3 fruit fly cellular contexts compared by ENCODE assay signal in the genomic region with DNA sequence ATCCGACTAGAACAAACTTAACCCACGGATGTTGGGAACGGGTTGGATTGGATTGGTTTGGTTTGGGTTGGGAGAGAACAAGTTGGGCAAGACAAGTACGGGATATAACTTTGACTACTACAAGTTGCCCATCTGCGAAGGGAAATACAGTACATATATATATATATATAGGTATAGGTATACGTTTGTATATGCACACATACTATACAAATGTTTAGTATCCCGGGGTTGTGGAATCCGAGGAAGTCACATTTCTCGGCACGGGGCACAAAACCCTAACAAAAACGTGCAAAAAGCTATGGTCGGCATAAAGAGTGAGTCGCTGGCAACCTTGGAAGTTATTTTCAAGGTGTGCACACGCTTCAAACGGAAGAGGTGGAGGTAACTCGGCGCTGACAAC.
TF ChIP-seq lines count a peak whose summit lies in the region.

No protein-coding gene starts in this region.

- TF ChIP-seq CTCF in whole organism, embryonic (GFP tag; optimal IDR thresholded peaks at IDR 0.05; lab: Kevin White, UChicago) = no peak

TF ChIP-seq in whole organism, embryonic, 481 proteins besides CTCF, POLR2A, EP300 and RAD21:
- TF ChIP-seq sd (tag; optimal IDR thresholded peaks at IDR 0.05; lab: Kevin White, UChicago) (peak; percentile 44), rib (GFP tag; IDR thresholded peaks at IDR 0.05; lab: Robert Waterston, UW) (peak; percentile 57; the same call in 1 of the 2 replicates), CG10209 (GFP tag; optimal IDR thresholded peaks at IDR 0.05; lab: Kevin White, UChicago) (peak; percentile 9), Hmr (GFP tag; optimal IDR thresholded peaks at IDR 0.05; lab: Kevin White, UChicago) (peak; percentile 20), CG16863 (GFP tag; optimal IDR thresholded peaks at IDR 0.05; lab: Kevin White, UChicago) (no peak), CG13894 (tag; optimal IDR thresholded peaks at IDR 0.05; lab: Kevin White, UChicago) (peak; percentile 95), CG4360 (GFP tag; IDR thresholded peaks at IDR 0.05; lab: Robert Waterston, UW) (no peak), CrebB (tag; optimal IDR thresholded peaks at IDR 0.05; lab: Kevin White, UChicago) (no peak), CG12769 (tag; optimal IDR thresholded peaks at IDR 0.05; lab: Kevin White, UChicago) (peak; percentile 6), chinmo (GFP tag; IDR thresholded peaks at IDR 0.05; lab: Robert Waterston, UW; ENCODE audit: partially characterized antibody) (peak; percentile 78; the same call in 1 of the 4 replicates), ftz-f1 (GFP tag; optimal IDR thresholded peaks at IDR 0.05; lab: Kevin White, UChicago) (peak; percentile 7), pho (GFP tag; optimal IDR thresholded peaks at IDR 0.05; lab: Kevin White, UChicago) (no peak), CG8290 (GFP tag; optimal IDR thresholded peaks at IDR 0.05; lab: Kevin White, UChicago) (no peak), CG8290 (tag; optimal IDR thresholded peaks at IDR 0.05; lab: Kevin White, UChicago) (no peak), fru (optimal IDR thresholded peaks at IDR 0.05; lab: Kevin White, UChicago) (no peak), lab (GFP tag; optimal IDR thresholded peaks at IDR 0.05; lab: Kevin White, UChicago) (no peak), Med (GFP tag; lab: Kevin White, UChicago) (peak; percentile 43), CG2712 (tag; optimal IDR thresholded peaks at IDR 0.05; lab: Kevin White, UChicago) (no peak), cwo (GFP tag; optimal IDR thresholded peaks at IDR 0.05; lab: Kevin White, UChicago) (peak; percentile 33), Ssrp (tag; optimal IDR thresholded peaks at IDR 0.05; lab: Kevin White, UChicago) (no peak)
TF ChIP-seq in whole organism, embryonic: peak in this region for 10.

TF ChIP-seq in whole organism, prepupa, 60 proteins besides CTCF, POLR2A, EP300 and RAD21:
- TF ChIP-seq Hr4 (GFP tag; optimal IDR thresholded peaks at IDR 0.05; lab: Kevin White, UChicago) (no peak), Eip78C (GFP tag; lab: Kevin White, UChicago) (peak; percentile 29), ss (GFP tag; optimal IDR thresholded peaks at IDR 0.05; lab: Kevin White, UChicago) (peak in 1 of 2 experiments; percentile 18), CG16779 (tag; optimal IDR thresholded peaks at IDR 0.05; lab: Kevin White, UChicago) (no peak)

TF ChIP-seq in whole organism, pupa, 21 proteins besides CTCF, POLR2A, EP300 and RAD21:
- TF ChIP-seq CG13204 (GFP tag; optimal IDR thresholded peaks at IDR 0.05; lab: Kevin White, UChicago) (peak; percentile 4), CG15710 (tag; optimal IDR thresholded peaks at IDR 0.05; lab: Kevin White, UChicago) (no peak), CG32121 (GFP tag; IDR thresholded peaks at IDR 0.05; lab: Robert Waterston, UW) (no peak), CG8301 (tag; optimal IDR thresholded peaks at IDR 0.05; lab: Kevin White, UChicago) (no peak), CG14655 (GFP tag; optimal IDR thresholded peaks at IDR 0.05; lab: Kevin White, UChicago) (no peak), fd96Ca (GFP tag; IDR thresholded peaks at IDR 0.05; lab: Robert Waterston, UW) (no peak), CG4496 (GFP tag; IDR thresholded peaks at IDR 0.05; lab: Robert Waterston, UW) (no peak), EcR (GFP tag; optimal IDR thresholded peaks at IDR 0.05; lab: Kevin White, UChicago) (peak; percentile 16), CG17806 (tag; optimal IDR thresholded peaks at IDR 0.05; lab: Kevin White, UChicago) (no peak), CG34367 (tag; optimal IDR thresholded peaks at IDR 0.05; lab: Kevin White, UChicago) (no peak), Pif1B (GFP tag; optimal IDR thresholded peaks at IDR 0.05; lab: Kevin White, UChicago) (peak; percentile 6), Ets98B (GFP tag; IDR thresholded peaks at IDR 0.05; lab: Robert Waterston, UW) (no peak)
TF ChIP-seq in whole organism, pupa: peak in this region for 3.
